Fruit fly (Drosophila melanogaster) whole organism: ENCODE measurements around the gene CG4982.

Source experiments
- CG8478 ChIP-seq: fragments of >200 bp; optimal IDR thresholded peaks from 2 replicates; lab custom pipeline; 2018; ENCODE audit warnings: inconsistent platforms
- Dll ChIP-seq: fragments of >200 bp; optimal IDR thresholded peaks from 2 replicates; lab custom pipeline; 2017
- EcR ChIP-seq, 2 experiments: fragments of >200 bp; optimal IDR thresholded peaks; 2 replicates each; lab custom pipeline; 2017; ENCODE audit warnings: missing biosample characterization in 2 of 2, missing genetic modification characterization in 2 of 2, missing genetic modification reagents in 2 of 2
- pan ChIP-seq: fragments of >200 bp; optimal IDR thresholded peaks from 2 replicates; lab custom pipeline; 2017
- psq ChIP-seq: fragments of >200 bp; optimal IDR thresholded peaks from 2 replicates; lab custom pipeline; 2017
- usp ChIP-seq: fragments of >200 bp; optimal IDR thresholded peaks from 2 replicates; lab custom pipeline; 2017; ENCODE audit warnings: missing biosample characterization, missing genetic modification characterization, mixed read lengths

CG4982 gene

DNA sequence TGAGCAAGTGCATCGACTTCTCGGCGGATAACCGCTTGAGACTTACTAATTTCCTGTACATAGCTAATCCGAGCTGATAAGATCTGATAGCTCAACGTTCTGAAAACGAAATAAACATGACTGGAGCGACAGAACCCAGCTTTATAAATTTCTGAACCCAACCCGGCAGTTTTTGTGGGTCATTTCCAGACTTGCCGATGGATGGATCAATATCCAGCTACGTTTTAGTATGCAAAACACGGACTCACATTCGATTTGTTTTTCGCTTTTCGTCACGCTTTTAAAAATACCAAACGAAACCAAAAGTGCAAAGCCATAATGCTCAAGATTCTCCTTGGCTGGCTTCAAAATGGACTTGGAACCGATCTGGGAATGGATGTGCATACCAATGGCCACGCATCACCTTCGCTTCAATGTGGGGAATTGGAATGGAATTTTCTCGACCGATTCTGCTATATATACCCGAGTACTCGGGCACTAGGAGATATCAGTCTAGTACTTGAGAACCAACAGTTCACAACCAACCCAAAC lies 30.4 kb upstream of the CG4982 start, which contains the start of the genes CG34248 and CG13067:
CG34248 (minus strand) TSS at position 101 of the 531 bp plus-strand sequence.
CG13067 (plus strand) TSS at position 481 of the 531 bp plus-strand sequence.
- TF ChIP-seq usp (GFP tag; lab: Kevin White, UChicago) (no peak), CG8478 (no peak), Dll (no peak), EcR (GFP tag; optimal IDR thresholded peaks at IDR 0.05; lab: Kevin White, UChicago) (no peak), pan (no peak), psq (lab: Kevin White, UChicago) (no peak)

DNA sequence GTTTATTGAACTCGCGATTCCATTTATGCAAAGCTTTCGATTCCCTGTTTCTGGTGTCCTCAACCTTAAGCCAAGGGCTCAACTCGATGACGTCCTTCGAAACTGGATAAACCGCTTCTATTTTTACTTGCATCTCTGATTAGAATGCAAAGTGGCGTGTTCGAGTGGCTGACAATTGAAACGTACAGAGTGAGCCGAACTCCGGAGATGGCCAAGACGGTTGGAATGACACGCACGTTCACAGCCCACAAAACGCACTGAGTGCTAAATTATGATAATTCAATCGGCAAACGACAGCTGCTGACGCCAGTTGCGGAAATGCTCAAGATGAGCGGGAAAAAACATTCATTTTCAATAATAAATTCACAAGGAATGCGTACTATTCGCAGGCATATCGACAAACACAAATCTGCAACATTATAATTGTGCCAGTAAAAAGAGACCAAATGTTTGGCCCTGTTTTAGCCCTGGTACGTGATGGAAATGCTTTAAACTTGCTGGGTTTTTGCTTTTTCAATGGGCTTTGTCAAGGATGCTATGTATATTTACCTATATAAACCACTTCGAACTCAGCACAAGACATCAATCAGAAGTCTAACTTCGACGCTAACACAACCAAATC lies 28.8 kb upstream of the CG4982 start, which contains the start of gene CG13066:
CG13066 (plus strand) TSS at position 572 of the 622 bp plus-strand sequence.
- TF ChIP-seq usp (GFP tag; lab: Kevin White, UChicago) (no peak), pan (no peak), psq (lab: Kevin White, UChicago) (no peak), EcR (GFP tag; optimal IDR thresholded peaks at IDR 0.05; lab: Kevin White, UChicago) (no peak), CG8478 (no peak), Dll (no peak)

DNA sequence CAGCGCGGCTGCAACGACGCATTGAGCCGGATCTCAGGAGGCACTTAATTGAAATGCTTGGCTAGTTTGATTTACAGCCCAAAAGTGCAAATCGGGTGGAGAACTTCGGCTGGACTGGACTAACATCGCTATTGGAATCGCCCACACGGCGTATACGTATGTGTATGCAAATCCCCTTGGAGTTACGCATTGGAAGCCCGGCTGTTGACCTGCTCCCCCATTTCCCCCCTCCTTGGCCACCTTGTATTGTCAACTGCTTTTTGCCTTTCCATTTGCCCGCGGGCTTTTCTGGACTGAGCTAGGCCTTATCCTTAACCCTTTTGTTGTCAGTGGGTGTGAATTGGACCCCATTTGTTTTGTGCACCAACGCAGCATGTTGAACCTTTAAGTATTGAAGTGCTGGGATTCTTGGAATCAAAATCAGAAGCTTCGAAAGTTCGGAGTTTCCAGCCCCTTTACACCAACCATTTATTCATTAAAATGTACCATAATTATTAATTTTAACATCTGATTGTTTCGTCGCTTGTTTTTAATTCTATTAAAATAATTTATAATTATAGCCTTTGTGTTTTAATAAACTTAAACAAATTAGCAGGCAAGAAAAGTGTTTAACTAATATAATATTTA lies 25.7 kb upstream of the CG4982 start:
- peak in 1 of 2 experiments; percentile 71 for TF ChIP-seq EcR (GFP tag; optimal IDR thresholded peaks at IDR 0.05; lab: Kevin White, UChicago)
- no peak for TF ChIP-seq CG8478
- no peak for TF ChIP-seq Dll

DNA sequence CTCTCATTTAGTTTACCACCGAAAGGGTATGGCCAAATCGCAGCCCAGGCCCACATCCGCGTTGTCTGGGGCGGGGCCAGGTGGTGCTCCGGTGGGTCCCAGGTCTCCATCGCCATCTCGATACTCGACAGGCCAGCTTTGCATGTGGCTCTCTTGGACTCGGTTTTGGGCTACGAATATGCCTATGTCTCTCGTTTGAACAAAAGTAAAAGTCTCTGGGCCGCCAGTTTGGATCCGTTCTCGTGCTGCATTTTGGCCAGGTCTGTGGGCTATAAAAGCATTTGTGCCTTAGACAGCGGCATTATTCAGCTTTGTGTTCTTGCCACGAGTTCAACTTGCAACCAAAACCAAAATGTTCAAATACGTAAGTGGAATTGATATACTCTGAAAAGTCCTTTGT lies 24.1 kb upstream of the CG4982 start, which contains the start of gene CG13065:
CG13065 (plus strand) TSS at position 301 of the 400 bp plus-strand sequence.
- no peak for TF ChIP-seq EcR (GFP tag; optimal IDR thresholded peaks at IDR 0.05; lab: Kevin White, UChicago)

DNA sequence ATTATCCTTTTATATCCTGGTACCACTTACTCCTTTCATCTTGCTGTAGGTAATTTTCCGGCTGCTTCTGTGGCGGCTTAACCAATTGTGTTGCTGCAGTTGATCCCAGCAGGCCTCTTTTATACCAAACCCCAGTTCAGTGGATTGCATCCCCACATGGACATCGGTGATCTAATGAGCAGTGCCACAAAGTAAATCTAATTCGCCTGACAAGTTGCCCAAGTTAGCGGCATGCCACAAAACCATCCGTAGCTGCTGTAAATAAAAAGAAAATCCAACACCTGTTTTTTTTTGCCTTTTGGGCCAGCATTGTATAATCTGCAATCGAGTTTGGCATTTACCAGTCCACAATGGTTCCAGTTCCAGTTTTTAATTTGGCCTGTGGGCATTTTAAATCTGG lies 22.1 kb upstream of the CG4982 start, which contains the start of gene CG13050:
CG13050 (minus strand) TSS at position 101 of the 400 bp plus-strand sequence.
- TF ChIP-seq psq (lab: Kevin White, UChicago) (no peak), usp (GFP tag; lab: Kevin White, UChicago) (no peak), EcR (GFP tag; optimal IDR thresholded peaks at IDR 0.05; lab: Kevin White, UChicago) (no peak), Dll (no peak), pan (no peak), CG8478 (no peak)

DNA sequence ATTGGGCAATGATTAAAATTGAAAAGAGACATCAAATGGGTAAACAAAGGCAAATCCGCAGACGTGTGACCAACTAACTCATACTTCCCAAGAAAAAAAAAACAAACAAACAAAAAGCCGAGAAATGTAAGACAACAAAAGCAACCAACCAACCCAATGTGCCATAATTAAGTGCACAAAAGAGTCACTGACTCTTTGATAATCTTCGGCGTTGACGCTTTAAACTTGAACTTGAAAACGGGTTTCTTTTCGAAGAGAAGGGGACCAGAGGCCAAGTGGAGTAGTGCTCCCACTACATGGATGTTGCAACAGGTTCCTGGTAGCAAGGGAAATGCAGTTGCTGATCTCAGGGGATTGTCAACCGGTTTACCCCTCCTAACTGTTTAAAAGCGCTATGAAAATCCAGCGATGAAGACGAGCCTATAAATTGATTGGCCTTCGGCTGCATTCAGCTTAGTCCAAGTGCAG lies 21.2 kb upstream of the CG4982 start, which contains the start of gene CG13064:
CG13064 (plus strand) TSS at position 418 of the 468 bp plus-strand sequence.
- TF ChIP-seq EcR (GFP tag; optimal IDR thresholded peaks at IDR 0.05; lab: Kevin White, UChicago) (peak in 1 of 2 experiments; percentile 54), CG8478 (no peak), Dll (no peak)

DNA sequence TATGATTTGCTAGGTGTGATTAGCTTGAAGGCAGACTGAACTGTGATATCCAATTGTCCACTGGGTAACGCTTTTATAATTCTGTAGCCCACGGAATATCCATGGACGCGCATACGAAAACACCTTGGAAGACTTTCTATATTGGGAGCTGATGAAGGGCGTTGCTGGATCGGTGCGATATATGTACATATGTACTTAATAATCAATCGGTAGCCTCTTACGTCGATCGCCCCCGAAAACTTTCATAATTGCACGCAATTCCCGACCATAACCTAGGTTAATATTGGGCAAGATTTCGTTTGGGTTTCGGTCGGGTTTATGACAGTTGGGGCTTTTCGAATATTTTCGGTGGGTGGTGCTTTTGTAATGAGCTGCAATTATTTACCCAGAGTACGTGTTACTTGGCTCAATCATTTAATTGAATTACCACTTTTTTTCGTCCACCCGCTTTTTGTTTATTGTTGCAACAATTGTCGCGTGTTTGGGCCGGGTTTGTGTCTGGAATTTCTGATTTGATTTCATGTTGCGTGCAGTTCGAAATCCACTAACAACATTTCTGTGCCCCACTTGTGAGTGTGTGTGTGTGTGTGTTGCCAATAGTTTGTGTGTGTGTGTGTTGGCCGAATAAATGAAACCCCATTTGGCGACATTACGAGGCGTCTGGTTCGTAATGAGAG lies 19.2 kb upstream of the CG4982 start, which contains the start of gene CG13049:
CG13049 (minus strand) TSS at position 51 of the 677 bp plus-strand sequence.
- TF ChIP-seq Dll (no peak), usp (GFP tag; lab: Kevin White, UChicago) (no peak), CG8478 (no peak), EcR (GFP tag; optimal IDR thresholded peaks at IDR 0.05; lab: Kevin White, UChicago) (no peak)

DNA sequence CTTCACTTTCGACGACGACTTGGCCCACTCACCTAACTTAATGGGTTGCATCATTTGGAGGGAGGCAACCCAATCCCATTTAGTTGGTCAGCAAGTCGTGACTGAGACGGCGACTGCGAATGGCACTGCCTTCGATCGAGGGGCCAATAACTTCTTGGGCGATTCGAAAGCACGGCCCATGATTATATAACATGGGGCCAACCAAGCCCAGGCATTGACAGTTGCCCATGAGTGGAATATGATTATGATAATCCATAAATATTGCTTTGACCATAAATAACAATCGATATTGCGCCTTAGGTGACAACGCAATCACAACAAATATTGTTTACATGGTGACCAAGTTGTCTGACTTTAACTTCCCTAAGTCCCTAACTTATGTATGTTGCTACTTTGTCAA lies 17.4 kb upstream of the CG4982 start, which contains the start of gene CG13048:
CG13048 (minus strand) TSS at position 101 of the 400 bp plus-strand sequence.
- no peak for TF ChIP-seq EcR (GFP tag; optimal IDR thresholded peaks at IDR 0.05; lab: Kevin White, UChicago)
- TF ChIP-seq usp (GFP tag; lab: Kevin White, UChicago), result no peak
- TF ChIP-seq psq (lab: Kevin White, UChicago), result no peak
- no peak for TF ChIP-seq CG8478
- TF ChIP-seq Dll, result no peak
- no peak for TF ChIP-seq pan

DNA sequence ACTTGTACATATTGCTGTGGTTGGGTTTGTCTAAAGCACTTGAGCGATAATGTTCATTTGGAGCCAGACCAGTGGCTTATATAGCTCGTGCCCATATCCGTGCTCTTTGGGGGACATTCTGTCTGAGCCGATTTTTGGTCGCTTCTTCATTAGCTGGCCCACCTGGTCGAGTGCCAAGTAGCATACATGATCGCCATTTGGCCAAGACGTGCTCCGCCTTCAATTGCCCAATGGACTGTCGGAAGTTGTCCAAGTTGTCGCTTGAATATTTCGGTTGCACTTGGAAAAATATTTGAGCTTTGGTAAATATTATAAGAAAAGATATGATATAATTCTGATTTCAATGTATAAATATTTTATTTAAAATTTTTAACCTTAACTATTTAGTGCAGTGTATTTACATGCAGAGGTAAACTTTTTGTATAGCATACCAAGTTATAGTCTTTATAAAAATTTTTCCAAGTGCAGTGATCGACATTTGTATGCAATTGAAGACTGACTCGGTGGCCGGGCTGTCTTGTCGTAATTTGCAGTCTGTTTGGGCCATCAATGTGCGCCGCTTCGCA lies 15.8 kb upstream of the CG4982 start, which contains the start of gene CG13047:
CG13047 (minus strand) TSS at position 51 of the 566 bp plus-strand sequence.
- no peak for TF ChIP-seq CG8478
- no peak for TF ChIP-seq EcR (GFP tag; optimal IDR thresholded peaks at IDR 0.05; lab: Kevin White, UChicago)
- TF ChIP-seq Dll, result no peak

DNA sequence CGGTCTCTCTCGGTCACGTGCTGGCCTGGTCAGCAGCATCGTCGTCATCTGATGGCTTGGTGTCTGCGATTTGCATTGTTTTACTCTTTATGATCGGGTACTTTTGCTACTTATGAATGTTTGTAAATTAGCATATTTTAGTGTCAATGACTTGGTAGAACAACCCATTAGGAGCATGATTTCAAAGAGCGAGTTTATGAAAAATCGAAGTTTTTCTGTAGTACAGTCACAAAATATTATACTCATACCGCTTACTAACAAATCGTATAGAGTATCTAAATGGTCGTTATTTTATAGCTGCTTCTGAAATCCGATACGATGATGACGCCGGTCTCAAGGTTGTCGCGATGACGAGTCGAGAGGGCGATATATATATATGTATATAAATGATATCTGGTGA lies 15.0 kb upstream of the CG4982 start:
- TF ChIP-seq EcR (GFP tag; optimal IDR thresholded peaks at IDR 0.05; lab: Kevin White, UChicago) (no peak), pan (no peak), psq (lab: Kevin White, UChicago) (no peak), Dll (no peak), usp (GFP tag; lab: Kevin White, UChicago) (no peak), CG8478 (no peak)

DNA sequence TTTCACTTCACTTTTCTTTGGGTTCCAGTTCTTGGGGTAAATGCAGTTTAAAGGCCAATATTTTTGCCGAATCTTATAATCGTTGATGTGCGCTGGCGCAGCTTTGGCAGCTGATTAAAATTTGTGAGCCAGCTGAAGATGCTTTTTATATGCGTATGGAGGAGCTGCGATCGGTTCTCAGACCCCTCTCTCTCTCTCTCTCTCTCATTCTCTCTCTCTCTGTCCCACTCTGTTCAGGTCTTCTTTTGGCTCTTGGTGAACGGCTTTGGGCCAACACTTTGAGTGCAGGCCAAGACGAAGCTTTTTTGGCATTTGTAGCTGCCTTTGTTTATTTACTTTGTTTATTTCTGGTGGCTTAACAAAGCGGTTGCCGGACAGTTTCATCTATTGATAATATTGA lies 12.9 kb upstream of the CG4982 start, which contains the start of gene CG13046:
CG13046 (minus strand) TSS at position 101 of the 400 bp plus-strand sequence.
- TF ChIP-seq psq (lab: Kevin White, UChicago), result no peak

DNA sequence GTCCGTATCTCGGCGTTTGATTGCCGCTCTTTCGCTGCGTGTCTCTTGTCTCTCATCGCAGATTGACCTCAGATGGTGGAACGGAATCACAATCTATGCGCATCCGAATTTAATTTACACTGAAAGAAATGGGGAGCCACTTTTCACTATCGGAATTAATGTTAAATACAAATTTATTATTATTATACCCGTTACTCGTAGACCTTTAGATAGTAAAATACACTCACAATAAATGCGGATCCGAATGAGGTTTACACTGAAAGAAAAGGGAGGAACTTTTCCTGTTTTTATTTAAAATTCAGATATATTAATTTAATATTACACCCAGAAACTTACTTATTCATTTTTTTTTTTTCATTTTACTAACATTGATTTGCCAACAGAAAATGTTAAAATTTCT lies 12.2 kb upstream of the CG4982 start:
- no peak for TF ChIP-seq EcR (GFP tag; optimal IDR thresholded peaks at IDR 0.05; lab: Kevin White, UChicago)
- TF ChIP-seq psq (lab: Kevin White, UChicago), result no peak
- TF ChIP-seq CG8478, result no peak
- TF ChIP-seq usp (GFP tag; lab: Kevin White, UChicago), result no peak
- no peak for TF ChIP-seq Dll
- TF ChIP-seq pan, result no peak
